Worm (Caenorhabditis elegans) whole organism, L2 larva: ENCODE measurements around the gene Y111B2A.2.

Experiments
- C34F6.9 ChIP-seq: fragments of 150-350 bp; optimal IDR thresholded peaks from 2 replicates; lab custom pipeline; 2014; ENCODE audit warnings: missing biosample characterization, missing genetic modification characterization
- F13H6.1 ChIP-seq: sonication (generic microtip); optimal IDR thresholded peaks from 2 replicates; lab custom pipeline; 2016; ENCODE audit warnings: missing genetic modification characterization, missing compliant biosample characterization
- R02D3.7 ChIP-seq: fragments of 150-350 bp; optimal IDR thresholded peaks from 2 replicates; lab custom pipeline; 2014; ENCODE audit warnings: missing biosample characterization, missing genetic modification characterization
- Y55F3AM.14 ChIP-seq: fragments of 200-800 bp; sonication (Bioruptor generic); optimal IDR thresholded peaks from 2 replicates; lab custom pipeline; 2018; ENCODE audit warnings: mild to moderate bottlenecking, missing genetic modification characterization, missing compliant biosample characterization
- ZK546.5 ChIP-seq: sonication (generic microtip); optimal IDR thresholded peaks from 2 replicates; lab custom pipeline; 2017; ENCODE audit warnings: missing biosample characterization, missing genetic modification characterization
- alr-1 ChIP-seq: fragments of 150-350 bp; optimal IDR thresholded peaks from 2 replicates; lab custom pipeline; 2014; ENCODE audit warnings: missing biosample characterization, missing genetic modification characterization
- aly-2 ChIP-seq: fragments of 150-350 bp; optimal IDR thresholded peaks from 2 replicates; lab custom pipeline; 2014; ENCODE audit warnings: missing biosample characterization, missing genetic modification characterization
- ama-1 ChIP-seq: fragments of 150-350 bp; optimal IDR thresholded peaks from 2 replicates; lab custom pipeline; 2018; ENCODE audit warnings: inconsistent platforms
- blmp-1 ChIP-seq: sonication (generic microtip); optimal IDR thresholded peaks from 2 replicates; lab custom pipeline; 2017; ENCODE audit warnings: missing genetic modification characterization, mild to moderate bottlenecking, missing compliant biosample characterization, antibody characterized with exemption, moderate library complexity; ENCODE audit not compliant: insufficient read depth
- ceh-82 ChIP-seq: fragments of 150-350 bp; optimal IDR thresholded peaks from 2 replicates; lab custom pipeline; 2014; ENCODE audit warnings: missing biosample characterization, missing genetic modification characterization
- crh-2 ChIP-seq: sonication (generic microtip); optimal IDR thresholded peaks from 2 replicates; lab custom pipeline; 2017; ENCODE audit warnings: missing biosample characterization, missing genetic modification characterization
- dmd-4 ChIP-seq: sonication (generic microtip); optimal IDR thresholded peaks from 2 replicates; lab custom pipeline; 2017; ENCODE audit warnings: missing biosample characterization, missing genetic modification characterization
- egl-27 ChIP-seq: sonication (generic microtip); optimal IDR thresholded peaks from 3 replicates; lab custom pipeline; 2017; ENCODE audit warnings: missing biosample characterization, missing genetic modification reagents, missing genetic modification characterization
- elt-1 ChIP-seq: fragments of 150-350 bp; optimal IDR thresholded peaks from 2 replicates; lab custom pipeline; 2014; ENCODE audit warnings: missing biosample characterization, missing genetic modification characterization
- elt-3 ChIP-seq: sonication (generic microtip); optimal IDR thresholded peaks from 2 replicates; lab custom pipeline; 2017; ENCODE audit warnings: missing biosample characterization, missing genetic modification characterization
- fos-1 ChIP-seq: fragments of 150-350 bp; optimal IDR thresholded peaks from 2 replicates; lab custom pipeline; 2014; ENCODE audit warnings: missing biosample characterization, missing genetic modification characterization
- lin-11 ChIP-seq: fragments of 150-350 bp; sonication (generic microtip); optimal IDR thresholded peaks from 2 replicates; lab custom pipeline; 2014; ENCODE audit warnings: missing biosample characterization, missing genetic modification characterization, inconsistent platforms, mixed read lengths
- lin-13 ChIP-seq: fragments of 150-350 bp; optimal IDR thresholded peaks from 2 replicates; lab custom pipeline; 2014; ENCODE audit warnings: missing biosample characterization, missing genetic modification reagents, missing genetic modification characterization
- lsy-2 ChIP-seq, 2 experiments: fragments of 150-350 bp in 1 of 2; sonication (generic microtip) in 1 of 2; optimal IDR thresholded peaks; 2 replicates each; lab custom pipeline; 2014 to 2017; ENCODE audit warnings: missing biosample characterization in 2 of 2, missing genetic modification characterization in 2 of 2
- mbf-1 ChIP-seq: sonication (generic microtip); optimal IDR thresholded peaks from 2 replicates; lab custom pipeline; 2017; ENCODE audit warnings: missing biosample characterization, missing genetic modification characterization
- nhr-10 ChIP-seq: sonication (generic microtip); optimal IDR thresholded peaks from 2 replicates; lab custom pipeline; 2017; ENCODE audit warnings: missing biosample characterization, missing genetic modification characterization
- nhr-11 ChIP-seq: fragments of 150-350 bp; optimal IDR thresholded peaks from 2 replicates; lab custom pipeline; 2014; ENCODE audit warnings: missing biosample characterization, missing genetic modification characterization
- nhr-21 ChIP-seq: fragments of 150-350 bp; optimal IDR thresholded peaks from 2 replicates; lab custom pipeline; 2014; ENCODE audit warnings: missing biosample characterization, missing genetic modification characterization
- nhr-23 ChIP-seq: fragments of 150-350 bp; optimal IDR thresholded peaks from 2 replicates; lab custom pipeline; 2014; ENCODE audit warnings: missing biosample characterization, missing genetic modification reagents, missing genetic modification characterization
- nhr-237 ChIP-seq: fragments of 150-350 bp; optimal IDR thresholded peaks from 2 replicates; lab custom pipeline; 2014; ENCODE audit warnings: missing biosample characterization, missing genetic modification characterization
- nhr-25 ChIP-seq: fragments of 150-350 bp; sonication (generic microtip); optimal IDR thresholded peaks from 3 replicates; lab custom pipeline; 2014; ENCODE audit warnings: missing biosample characterization, missing genetic modification characterization
- nhr-77 ChIP-seq: fragments of 150-350 bp; optimal IDR thresholded peaks from 2 replicates; lab custom pipeline; 2014; ENCODE audit warnings: missing biosample characterization, missing genetic modification characterization
- sem-4 ChIP-seq: fragments of 150-350 bp; optimal IDR thresholded peaks from 2 replicates; lab custom pipeline; 2014; ENCODE audit warnings: missing biosample characterization, missing genetic modification reagents, missing genetic modification characterization
- sma-9 ChIP-seq, 2 experiments: fragments of 150-350 bp in 1 of 2; sonication (generic microtip) in 1 of 2; optimal IDR thresholded peaks; 2 replicates each; lab custom pipeline; 2014 to 2016; ENCODE audit warnings: missing genetic modification characterization in 2 of 2, mild to moderate bottlenecking in 1 of 2, missing biosample characterization in 1 of 2, missing compliant biosample characterization in 1 of 2, missing genetic modification reagents in 1 of 2, moderate library complexity in 1 of 2
- snpc-4 ChIP-seq: fragments of 150-350 bp; optimal IDR thresholded peaks from 2 replicates; lab custom pipeline; 2014; ENCODE audit warnings: missing biosample characterization, missing genetic modification characterization
- unc-39 ChIP-seq: fragments of 150-350 bp; optimal IDR thresholded peaks from 2 replicates; lab custom pipeline; 2014; ENCODE audit warnings: missing biosample characterization, missing genetic modification characterization
- unc-55 ChIP-seq: fragments of 150-350 bp; sonication (generic microtip); optimal IDR thresholded peaks from 3 replicates; lab custom pipeline; 2014; ENCODE audit warnings: missing biosample characterization, missing genetic modification reagents, missing genetic modification characterization
- zag-1 ChIP-seq: fragments of 150-350 bp; optimal IDR thresholded peaks from 2 replicates; lab custom pipeline; 2014; ENCODE audit warnings: missing biosample characterization, missing genetic modification characterization
- ztf-4 ChIP-seq: fragments of 150-350 bp; optimal IDR thresholded peaks from 2 replicates; lab custom pipeline; 2014; ENCODE audit warnings: missing biosample characterization, missing genetic modification characterization

Gene Y111B2A.2

ce11 chrIII:12484432-12484831 is 11.5 kb upstream of the Y111B2A.2 start, which contains the start of gene arrd-16:
TSS of gene arrd-16 (plus strand) at chrIII:12484732.
- TF ChIP-seq F13H6.1 (tag; lab: Kevin White, UChicago) (no peak), blmp-1 (tag; lab: Kevin White, UChicago) (no peak), aly-2 (tag; lab: Kevin White, UChicago) (no peak), unc-39 (tag; lab: Kevin White, UChicago) (no peak), elt-1 (tag; lab: Kevin White, UChicago) (no peak), nhr-11 (tag; lab: Kevin White, UChicago) (no peak), fos-1 (tag; lab: Kevin White, UChicago) (no peak), ztf-4 (tag; lab: Kevin White, UChicago) (no peak), ZK546.5 (tag; lab: Kevin White, UChicago) (no peak), nhr-10 (no peak), Y55F3AM.14 (no peak), alr-1 (tag; lab: Kevin White, UChicago) (no peak), C34F6.9 (tag; lab: Kevin White, UChicago) (no peak), sma-9 (GFP tag; optimal IDR thresholded peaks at IDR 0.05; lab: Kevin White, UChicago) (no peak), sma-9 (tag; optimal IDR thresholded peaks at IDR 0.05; lab: Kevin White, UChicago) (no peak), nhr-237 (tag; lab: Kevin White, UChicago) (no peak), dmd-4 (tag; lab: Kevin White, UChicago) (no peak), zag-1 (tag; lab: Kevin White, UChicago) (no peak)
- TF ChIP-seq, all 48 proteins: peak for 0

- TF ChIP-seq lin-13 (GFP tag; lab: Kevin White, UChicago) (no peak), C34F6.9 (tag; lab: Kevin White, UChicago) (no peak), nhr-23 (tag; lab: Kevin White, UChicago) (no peak), nhr-21 (tag; lab: Kevin White, UChicago) (no peak), aly-2 (tag; lab: Kevin White, UChicago) (no peak), mbf-1 (tag; lab: Kevin White, UChicago) (no peak), unc-55 (GFP tag; lab: Kevin White, UChicago) (no peak), elt-1 (tag; lab: Kevin White, UChicago) (no peak), sem-4 (tag; lab: Kevin White, UChicago) (no peak), ceh-82 (tag; lab: Kevin White, UChicago) (no peak), nhr-25 (tag; lab: Kevin White, UChicago) (no peak), egl-27 (tag; lab: Kevin White, UChicago) (no peak), nhr-10 (no peak), lsy-2 (tag; optimal IDR thresholded peaks at IDR 0.05; lab: Kevin White, UChicago) (no peak), F13H6.1 (tag; lab: Kevin White, UChicago) (no peak), nhr-77 (tag; lab: Kevin White, UChicago) (no peak), dmd-4 (tag; lab: Kevin White, UChicago) (no peak), nhr-11 (tag; lab: Kevin White, UChicago) (no peak), crh-2 (tag; lab: Kevin White, UChicago) (no peak)
Measured at ce11 chrIII:12491984-12492383, 3.9 kb upstream of the Y111B2A.2 start, which contains the start of gene Y49E10.25. TSS of gene Y49E10.25 (minus strand) at chrIII:12492084.

ce11 chrIII:12496449-12496848 is 563 bp downstream of the Y111B2A.2 start, which contains the start of gene herd-1:
TSS of gene herd-1 (plus strand) at chrIII:12496538.
- no peak for TF ChIP-seq unc-39 (tag; lab: Kevin White, UChicago)
- TF ChIP-seq lsy-2 (tag; optimal IDR thresholded peaks at IDR 0.05; lab: Kevin White, UChicago): no peak
- no peak for TF ChIP-seq snpc-4 (tag; lab: Kevin White, UChicago)
- TF ChIP-seq lin-11 (tag; lab: Kevin White, UChicago): no peak
- no peak for TF ChIP-seq lin-13 (GFP tag; lab: Kevin White, UChicago)
- no peak for TF ChIP-seq zag-1 (tag; lab: Kevin White, UChicago)
- TF ChIP-seq nhr-21 (tag; lab: Kevin White, UChicago): no peak
- TF ChIP-seq ztf-4 (tag; lab: Kevin White, UChicago): no peak
- TF ChIP-seq elt-3 (tag; lab: Kevin White, UChicago): no peak
- no peak for TF ChIP-seq nhr-77 (tag; lab: Kevin White, UChicago)
- no peak for TF ChIP-seq R02D3.7 (tag; lab: Kevin White, UChicago)
- no peak for TF ChIP-seq ama-1 (lab: Kevin White, UChicago)

- TF ChIP-seq fos-1 (tag; lab: Kevin White, UChicago): no peak
- peak; percentile 28 for TF ChIP-seq C34F6.9 (tag; lab: Kevin White, UChicago)
- TF ChIP-seq lsy-2 (tag; optimal IDR thresholded peaks at IDR 0.05; lab: Kevin White, UChicago): peak in 1 of 2 experiments; percentile 46
Measured at ce11 chrIII:12499245-12499644, 3.4 kb downstream of the Y111B2A.2 start, which contains the start of gene sql-1. TSS of gene sql-1 (plus strand) at chrIII:12499557.
